ENCODE assay signal across 5 fruit fly cellular contexts in genomic region chr3L:9695242-9695641, dm6.
TF ChIP-seq lines count a peak whose summit lies in the region.

No protein-coding gene starts in this region.

- no peak for TF ChIP-seq CTCF in whole organism, embryonic (GFP tag; optimal IDR thresholded peaks at IDR 0.05; lab: Kevin White, UChicago)

TF ChIP-seq in whole organism, 6 proteins besides CTCF, POLR2A, EP300 and RAD21:
- no peak for TF ChIP-seq EcR (GFP tag; optimal IDR thresholded peaks at IDR 0.05; lab: Kevin White, UChicago)
- peak; percentile 57 for TF ChIP-seq Dll (optimal IDR thresholded peaks at IDR 0.05; lab: Kevin White, UChicago)

TF ChIP-seq in whole organism, adult, 20 proteins besides CTCF, POLR2A, EP300 and RAD21:
- TF ChIP-seq cic (GFP tag; optimal IDR thresholded peaks at IDR 0.05; lab: Kevin White, UChicago) = peak; percentile 45
- no peak for TF ChIP-seq CG7101 (tag; optimal IDR thresholded peaks at IDR 0.05; lab: Kevin White, UChicago)
- TF ChIP-seq kay (GFP tag; lab: Kevin White, UChicago; ENCODE audit: borderline replicate concordance) = no peak

TF ChIP-seq in whole organism, embryonic, 481 proteins besides CTCF, POLR2A, EP300 and RAD21:
- 0 out of 2 replicates have a peak, but pooled peaks have one; percentile 17 for TF ChIP-seq seq (GFP tag; IDR thresholded peaks at IDR 0.05; lab: Robert Waterston, UW)
- TF ChIP-seq CG9932 (GFP tag; IDR thresholded peaks at IDR 0.05; lab: Robert Waterston, UW) = no peak
- peak in 1 of 2 experiments; percentile 34 for TF ChIP-seq crp (GFP tag; optimal IDR thresholded peaks at IDR 0.05; lab: Kevin White, UChicago)
- peak; percentile 77 for TF ChIP-seq CG7372 (GFP tag; IDR thresholded peaks at IDR 0.05; lab: Robert Waterston, UW)
- peak; percentile 71 for TF ChIP-seq cg (GFP tag; optimal IDR thresholded peaks at IDR 0.05; lab: Kevin White, UChicago)
- TF ChIP-seq CG6765 (GFP tag; optimal IDR thresholded peaks at IDR 0.05; lab: Kevin White, UChicago) = no peak
- TF ChIP-seq CG12769 (tag; optimal IDR thresholded peaks at IDR 0.05; lab: Kevin White, UChicago) = peak; percentile 8
- TF ChIP-seq mirr (GFP tag; optimal IDR thresholded peaks at IDR 0.05; lab: Kevin White, UChicago) = peak; percentile 15
- peak; percentile 73 for TF ChIP-seq CG3163 (GFP tag; optimal IDR thresholded peaks at IDR 0.05; lab: Kevin White, UChicago)
- peak; percentile 38 for TF ChIP-seq CG13287 (GFP tag; IDR thresholded peaks at IDR 0.05; lab: Robert Waterston, UW; ENCODE audit: partially characterized antibody)
- 0 out of 3 replicates have a peak, but pooled peaks have one; percentile 38 for TF ChIP-seq sr (GFP tag; IDR thresholded peaks at IDR 0.05; lab: Robert Waterston, UW)
- TF ChIP-seq CG8290 (GFP tag; optimal IDR thresholded peaks at IDR 0.05; lab: Kevin White, UChicago) = no peak
- TF ChIP-seq CG8290 (tag; optimal IDR thresholded peaks at IDR 0.05; lab: Kevin White, UChicago) = no peak
- TF ChIP-seq ewg (GFP tag; optimal IDR thresholded peaks at IDR 0.05; lab: Kevin White, UChicago) = peak; percentile 29
- TF ChIP-seq zfh1 (GFP tag; IDR thresholded peaks at IDR 0.05; lab: Robert Waterston, UW) = 0 out of 3 replicates have a peak, but pooled peaks have one; percentile 5
- no peak for TF ChIP-seq chn (GFP tag; optimal IDR thresholded peaks at IDR 0.05; lab: Kevin White, UChicago)
- peak; percentile 73 to 89 for TF ChIP-seq Trl (optimal IDR thresholded peaks at IDR 0.05; lab: Kevin White, UChicago)
- no peak for TF ChIP-seq Trl (GFP tag; optimal IDR thresholded peaks at IDR 0.05; lab: Kevin White, UChicago)
- TF ChIP-seq chinmo (GFP tag; IDR thresholded peaks at IDR 0.05; lab: Robert Waterston, UW; ENCODE audit: partially characterized antibody) = peak; percentile 66; the same call in 3 of the 4 replicates
- peak; percentile 28 for TF ChIP-seq yki (optimal IDR thresholded peaks at IDR 0.05; lab: Kevin White, UChicago)
- TF ChIP-seq ATbp (GFP tag; optimal IDR thresholded peaks at IDR 0.05; lab: Kevin White, UChicago) = no peak
TF ChIP-seq in whole organism, embryonic: peak in this region for 14.

TF ChIP-seq in whole organism, prepupa, 60 proteins besides CTCF, POLR2A, EP300 and RAD21:
- TF ChIP-seq Met (GFP tag; optimal IDR thresholded peaks at IDR 0.05; lab: Kevin White, UChicago) (no peak), Ets96B (tag; optimal IDR thresholded peaks at IDR 0.05; lab: Kevin White, UChicago) (no peak), CG8319 (GFP tag; optimal IDR thresholded peaks at IDR 0.05; lab: Kevin White, UChicago) (no peak), ss (GFP tag; optimal IDR thresholded peaks at IDR 0.05; lab: Kevin White, UChicago) (no peak), salr (GFP tag; optimal IDR thresholded peaks at IDR 0.05; lab: Kevin White, UChicago) (no peak), CG8119 (GFP tag; IDR thresholded peaks at IDR 0.05; lab: Robert Waterston, UW) (no peak), spab (GFP tag; optimal IDR thresholded peaks at IDR 0.05; lab: Kevin White, UChicago) (no peak), CG15336 (GFP tag; IDR thresholded peaks at IDR 0.05; lab: Robert Waterston, UW) (no peak), Eip78C (GFP tag; lab: Kevin White, UChicago) (no peak), fd85E (GFP tag; optimal IDR thresholded peaks at IDR 0.05; lab: Kevin White, UChicago) (no peak), CG6808 (GFP tag; optimal IDR thresholded peaks at IDR 0.05; lab: Kevin White, UChicago) (peak; percentile 29), CG6163 (GFP tag; IDR thresholded peaks at IDR 0.05; lab: Robert Waterston, UW) (no peak), Sox14 (GFP tag; optimal IDR thresholded peaks at IDR 0.05; lab: Kevin White, UChicago) (no peak), CG6854 (GFP tag; optimal IDR thresholded peaks at IDR 0.05; lab: Kevin White, UChicago) (peak; percentile 21), Smox (GFP tag; optimal IDR thresholded peaks at IDR 0.05; lab: Kevin White, UChicago) (no peak), Sox102F (GFP tag; optimal IDR thresholded peaks at IDR 0.05; lab: Kevin White, UChicago) (no peak), CG6276 (GFP tag; optimal IDR thresholded peaks at IDR 0.05; lab: Kevin White, UChicago) (no peak), eg (GFP tag; IDR thresholded peaks at IDR 0.05; lab: Robert Waterston, UW) (peak; percentile 7; the same call in 1 of the 3 replicates), fd59A (GFP tag; optimal IDR thresholded peaks at IDR 0.05; lab: Kevin White, UChicago) (no peak), fkh (GFP tag; optimal IDR thresholded peaks at IDR 0.05; lab: Kevin White, UChicago) (no peak), Ets21C (GFP tag; optimal IDR thresholded peaks at IDR 0.05; lab: Kevin White, UChicago) (no peak), Hr39 (GFP tag; optimal IDR thresholded peaks at IDR 0.05; lab: Kevin White, UChicago) (no peak)

TF ChIP-seq in whole organism, wandering third instar larva, 38 proteins besides CTCF, POLR2A, EP300 and RAD21:
- TF ChIP-seq Dif (GFP tag; optimal IDR thresholded peaks at IDR 0.05; lab: Kevin White, UChicago; ENCODE audit: partially characterized antibody) = peak; percentile 66
- TF ChIP-seq dl (GFP tag; optimal IDR thresholded peaks at IDR 0.05; lab: Kevin White, UChicago; ENCODE audit: insufficient read depth in 1 of 2, partially characterized antibody in 2 of 2) = peak; percentile 35 to 64
- TF ChIP-seq lola (GFP tag; optimal IDR thresholded peaks at IDR 0.05; lab: Kevin White, UChicago) = no peak
- no peak for TF ChIP-seq psq (GFP tag; optimal IDR thresholded peaks at IDR 0.05; lab: Kevin White, UChicago)
- no peak for TF ChIP-seq sv (GFP tag; optimal IDR thresholded peaks at IDR 0.05; lab: Kevin White, UChicago)
- no peak for TF ChIP-seq Myc (optimal IDR thresholded peaks at IDR 0.05; lab: Kevin White, UChicago)
- no peak for TF ChIP-seq dmrt93B (GFP tag; optimal IDR thresholded peaks at IDR 0.05; lab: Kevin White, UChicago)
- TF ChIP-seq jim (GFP tag; optimal IDR thresholded peaks at IDR 0.05; lab: Kevin White, UChicago) = no peak
- no peak for TF ChIP-seq Jra (GFP tag; optimal IDR thresholded peaks at IDR 0.05; lab: Kevin White, UChicago)
- TF ChIP-seq Rel (GFP tag; optimal IDR thresholded peaks at IDR 0.05; lab: Kevin White, UChicago) = no peak
- TF ChIP-seq Rel (tag; optimal IDR thresholded peaks at IDR 0.05; lab: Kevin White, UChicago) = no peak
- TF ChIP-seq br (GFP tag; optimal IDR thresholded peaks at IDR 0.05; lab: Kevin White, UChicago) = no peak
- TF ChIP-seq GATAd (GFP tag; optimal IDR thresholded peaks at IDR 0.05; lab: Kevin White, UChicago) = no peak
- TF ChIP-seq Abd-B (GFP tag; optimal IDR thresholded peaks at IDR 0.05; lab: Kevin White, UChicago) = no peak
